Fruit fly (Drosophila melanogaster) S2 (cell line): ENCODE measurements around the gene CG33502.

Source experiments
- CG8478 ChIP-seq: fragments of >200 bp; optimal IDR thresholded peaks from 2 replicates; lab custom pipeline; 2018
- CTCF ChIP-seq, 2 experiments: fragments of >200 bp; optimal IDR thresholded peaks; 2 replicates each; lab custom pipeline; 2018

dm6 chrX:21588000-21588399, 23.3 kb downstream of the CG33502 start:
- TF ChIP-seq CG8478 (lab: Kevin White, UChicago) (no peak), CTCF (optimal IDR thresholded peaks at IDR 0.05; lab: Kevin White, UChicago) (no peak)
